Worm (Caenorhabditis elegans): Measurements from ENCODE around the gene srw-8.
A peak's percentile ranks its signal among the peaks of the same experiment; 100 is the strongest.

Gene srw-8

ce11 chrV:3039282-3039681 is 5.1 kb upstream of the srw-8 start, which contains the start of gene chpf-2:
chpf-2 (minus strand) TSS chrV:3039382.
- TF ChIP-seq snpc-3.4 (tag; optimal IDR thresholded peaks at IDR 0.05) (no peak), snpc-1.3 (tag; optimal IDR thresholded peaks at IDR 0.05; ENCODE audit: insufficient read depth) (no peak), tbx-9 (tag; optimal IDR thresholded peaks at IDR 0.05; ENCODE audit: borderline replicate concordance) (no peak), tlf-1 (GFP tag; optimal IDR thresholded peaks at IDR 0.05) (no peak)

ce11 chrV:3038058-3038457 is 3.9 kb upstream of the srw-8 start:
- TF ChIP-seq egrh-3 (GFP tag; IDR thresholded peaks at IDR 0.05) (peak; percentile 75; the same call in 1 of the 2 replicates), nhr-80 (tag; optimal IDR thresholded peaks at IDR 0.05) (no peak), snpc-4 (GFP tag; optimal IDR thresholded peaks at IDR 0.05) (no peak), snpc-4 (tag; optimal IDR thresholded peaks at IDR 0.05) (peak in 1 of 4 experiments; percentile 22)

ce11 chrV:3032343-3032742 is 1.8 kb downstream of the srw-8 start, which contains the start of gene irld-38:
irld-38 (minus strand) TSS chrV:3032443.
- TF ChIP-seq K11D2.4 (GFP tag; IDR thresholded peaks at IDR 0.05) = no peak
- no peak for TF ChIP-seq attf-5 (GFP tag; optimal IDR thresholded peaks at IDR 0.05)
- no peak for TF ChIP-seq F57C9.4 (tag; optimal IDR thresholded peaks at IDR 0.05)
- no peak for TF ChIP-seq ama-1 (optimal IDR thresholded peaks at IDR 0.05)
- TF ChIP-seq ama-1 (GFP tag; optimal IDR thresholded peaks at IDR 0.05) = no peak
- no peak for TF ChIP-seq nhr-120 (GFP tag; IDR thresholded peaks at IDR 0.05)
- no peak for TF ChIP-seq Y56A3A.18 (GFP tag; IDR thresholded peaks at IDR 0.05)
- no peak for TF ChIP-seq snpc-3.4 (tag; optimal IDR thresholded peaks at IDR 0.05)
- no peak for TF ChIP-seq egl-18 (GFP tag; IDR thresholded peaks at IDR 0.05)

- TF ChIP-seq lsy-27 (tag; optimal IDR thresholded peaks at IDR 0.05; ENCODE audit: borderline replicate concordance, insufficient read depth) (no peak), nhr-120 (GFP tag; IDR thresholded peaks at IDR 0.05) (no peak), hrde-1 (tag; optimal IDR thresholded peaks at IDR 0.05; ENCODE audit: borderline replicate concordance) (no peak), F52B5.7 (tag; optimal IDR thresholded peaks at IDR 0.05) (no peak), F10E7.11 (tag; optimal IDR thresholded peaks at IDR 0.05) (no peak), dpff-1 (tag; optimal IDR thresholded peaks at IDR 0.05) (no peak)
Observed at ce11 chrV:3028205-3028604, 5.9 kb downstream of the srw-8 start, which contains the start of gene asp-7. asp-7 (plus strand) TSS chrV:3028285.

ce11 chrV:3024274-3024673 is 9.9 kb downstream of the srw-8 start, which contains the start of gene asp-8:
asp-8 (plus strand) TSS chrV:3024549.
- TF ChIP-seq nhr-80 (tag; optimal IDR thresholded peaks at IDR 0.05) (peak; percentile 9), D2030.7 (GFP tag; IDR thresholded peaks at IDR 0.05) (no peak), aptf-3 (GFP tag; IDR thresholded peaks at IDR 0.05) (no peak)

- TF ChIP-seq die-1 (tag; optimal IDR thresholded peaks at IDR 0.05) = no peak
- no peak for TF ChIP-seq fkh-3 (tag; optimal IDR thresholded peaks at IDR 0.05)
- TF ChIP-seq tlf-1 (GFP tag; optimal IDR thresholded peaks at IDR 0.05) = no peak
- TF ChIP-seq F37B4.10 (GFP tag; IDR thresholded peaks at IDR 0.05) = no peak
- TF ChIP-seq sdz-38 (tag; optimal IDR thresholded peaks at IDR 0.05) = no peak
- no peak for TF ChIP-seq ceh-27 (GFP tag; optimal IDR thresholded peaks at IDR 0.05)
- TF ChIP-seq let-526 (GFP tag; IDR thresholded peaks at IDR 0.05) = no peak
- no peak for TF ChIP-seq F10E7.11 (tag; optimal IDR thresholded peaks at IDR 0.05)
- TF ChIP-seq cebp-2 (GFP tag; IDR thresholded peaks at IDR 0.05) = no peak
- TF ChIP-seq Y79H2A.3 (GFP tag; conservative IDR thresholded peaks at IDR 0.05) = no peak
- no peak for TF ChIP-seq ztf-25 (GFP tag; IDR thresholded peaks at IDR 0.05)
- no peak for TF ChIP-seq nfyb-1 (GFP tag; IDR thresholded peaks at IDR 0.05)
- TF ChIP-seq lin-54 (GFP tag; optimal IDR thresholded peaks at IDR 0.05) = no peak
- TF ChIP-seq B0019.2 (GFP tag; conservative IDR thresholded peaks at IDR 0.05) = no peak
- no peak for TF ChIP-seq B0336.3 (GFP tag; IDR thresholded peaks at IDR 0.05)
- no peak for TF ChIP-seq K11D2.4 (GFP tag; IDR thresholded peaks at IDR 0.05)
- no peak for TF ChIP-seq cebp-1 (GFP tag; IDR thresholded peaks at IDR 0.05)
- no peak for TF ChIP-seq cebp-1 (tag; optimal IDR thresholded peaks at IDR 0.05)
- TF ChIP-seq nhr-80 (tag; optimal IDR thresholded peaks at IDR 0.05) = no peak
- TF ChIP-seq pha-4 (tag; optimal IDR thresholded peaks at IDR 0.05) = no peak
- TF ChIP-seq F57A8.1 (GFP tag; optimal IDR thresholded peaks at IDR 0.05) = no peak
Observed at ce11 chrV:3021306-3021705, 12.8 kb downstream of the srw-8 start, which contains the start of gene irld-12. irld-12 (minus strand) TSS chrV:3021406.
